Fruit fly (Drosophila melanogaster) whole organism, prepupa: ENCODE results near the gene CG44355.

Experiments used
- CG16779 ChIP-seq: fragments of 200-800 bp; sonication (Bioruptor generic); optimal IDR thresholded peaks from 3 replicates; lab custom pipeline; 2017; ENCODE audit warnings: missing biosample characterization, mild to moderate bottlenecking, missing genetic modification characterization
- CG6854 ChIP-seq: fragments of 200-800 bp; sonication (Bioruptor generic); optimal IDR thresholded peaks from 2 replicates; lab custom pipeline; 2017; ENCODE audit warnings: missing biosample characterization, mild to moderate bottlenecking, missing genetic modification characterization
- CG8632 ChIP-seq: fragments of 200-800 bp; sonication (Bioruptor generic); optimal IDR thresholded peaks from 3 replicates; lab custom pipeline; 2016; ENCODE audit warnings: missing biosample characterization, missing genetic modification characterization
- lz ChIP-seq: fragments of 200-800 bp; sonication (Bioruptor generic); optimal IDR thresholded peaks from 3 replicates; lab custom pipeline; 2016; ENCODE audit warnings: missing biosample characterization, missing genetic modification characterization

- TF ChIP-seq CG8632 (GFP tag; lab: Kevin White, UChicago) (no peak), CG16779 (tag; lab: Kevin White, UChicago) (no peak), CG6854 (GFP tag; lab: Kevin White, UChicago) (no peak), lz (no peak)
Measured at dm6 chr3L:12329549-12329948, 18.9 kb downstream of the CG44355 start.
